Fruit fly (Drosophila melanogaster): Measurements from ENCODE around the gene gish.

Gene gish

dm6 chr3R:16334329-16334728, 62.1 kb downstream of the gish start (continued):
- TF ChIP-seq ss (GFP tag; optimal IDR thresholded peaks at IDR 0.05) (peak; percentile 89 to 94), CG11762 (GFP tag; optimal IDR thresholded peaks at IDR 0.05; ENCODE audit: insufficient read depth) (no peak), CG31627 (GFP tag; optimal IDR thresholded peaks at IDR 0.05) (no peak), CG3919 (GFP tag; optimal IDR thresholded peaks at IDR 0.05) (no peak)

dm6 chr3R:16334797-16335196, 62.5 kb downstream of the gish start:
- TF ChIP-seq Eip93F (GFP tag; optimal IDR thresholded peaks at IDR 0.05), result no peak
- no peak for TF ChIP-seq CG34406 (GFP tag; optimal IDR thresholded peaks at IDR 0.05)
- TF ChIP-seq Sox15 (GFP tag; optimal IDR thresholded peaks at IDR 0.05), result no peak
- no peak for TF ChIP-seq fkh (GFP tag; optimal IDR thresholded peaks at IDR 0.05)
- peak; percentile 10 for TF ChIP-seq Eip78C (GFP tag)
- TF ChIP-seq CG10669 (GFP tag; optimal IDR thresholded peaks at IDR 0.05), result no peak

- no peak for TF ChIP-seq CG8319 (GFP tag; optimal IDR thresholded peaks at IDR 0.05)
- TF ChIP-seq CG32006 (GFP tag; optimal IDR thresholded peaks at IDR 0.05), result no peak
- no peak for TF ChIP-seq CG10631 (GFP tag; optimal IDR thresholded peaks at IDR 0.05)
- TF ChIP-seq CG1621 (tag; optimal IDR thresholded peaks at IDR 0.05), result no peak
- TF ChIP-seq fkh (GFP tag; optimal IDR thresholded peaks at IDR 0.05), result no peak
- no peak for TF ChIP-seq CG31627 (GFP tag; optimal IDR thresholded peaks at IDR 0.05)
- no peak for TF ChIP-seq Sox102F (GFP tag; optimal IDR thresholded peaks at IDR 0.05)
- TF ChIP-seq CG6163 (GFP tag; IDR thresholded peaks at IDR 0.05), result 0 out of 3 replicates have a peak, but pooled peaks have one; percentile 10
- TF ChIP-seq spab (GFP tag; optimal IDR thresholded peaks at IDR 0.05), result no peak
- no peak for TF ChIP-seq esn (GFP tag; optimal IDR thresholded peaks at IDR 0.05)
- TF ChIP-seq Blimp-1 (GFP tag; optimal IDR thresholded peaks at IDR 0.05), result no peak
- peak in 1 of 2 experiments; percentile 28 for TF ChIP-seq ss (GFP tag; optimal IDR thresholded peaks at IDR 0.05)
- 0 out of 3 replicates have a peak, but pooled peaks have one; percentile 20 for TF ChIP-seq eg (GFP tag; IDR thresholded peaks at IDR 0.05)
- peak; percentile 43 for TF ChIP-seq CG6276 (GFP tag; optimal IDR thresholded peaks at IDR 0.05)
- TF ChIP-seq CG6854 (GFP tag; optimal IDR thresholded peaks at IDR 0.05), result no peak
- TF ChIP-seq CG3032 (tag; optimal IDR thresholded peaks at IDR 0.05), result no peak
- TF ChIP-seq Eip78C (GFP tag), result peak; percentile 22
- no peak for TF ChIP-seq Ets96B (tag; optimal IDR thresholded peaks at IDR 0.05)
- TF ChIP-seq Gug (GFP tag; IDR thresholded peaks at IDR 0.05), result peak; percentile 10; the same call in 1 of the 2 replicates
Observed at dm6 chr3R:16335438-16336073, 63.3 kb downstream of the gish start.

dm6 chr3R:16336327-16337052, 64.2 kb downstream of the gish start:
- TF ChIP-seq CG4318 (GFP tag; optimal IDR thresholded peaks at IDR 0.05) (peak; percentile 70), topi (GFP tag; optimal IDR thresholded peaks at IDR 0.05) (peak; percentile 56), CG31627 (GFP tag; optimal IDR thresholded peaks at IDR 0.05) (peak; percentile 46), fd59A (GFP tag; optimal IDR thresholded peaks at IDR 0.05) (no peak), lz (GFP tag; optimal IDR thresholded peaks at IDR 0.05) (peak; percentile 62), CG10669 (GFP tag; optimal IDR thresholded peaks at IDR 0.05) (peak; percentile 4), CG8319 (GFP tag; optimal IDR thresholded peaks at IDR 0.05) (no peak), fkh (GFP tag; optimal IDR thresholded peaks at IDR 0.05) (peak; percentile 22), CG6854 (GFP tag; optimal IDR thresholded peaks at IDR 0.05) (no peak), CG8632 (GFP tag; optimal IDR thresholded peaks at IDR 0.05) (no peak), net (GFP tag; optimal IDR thresholded peaks at IDR 0.05) (peak; percentile 45), CG15336 (GFP tag; IDR thresholded peaks at IDR 0.05) (peak; percentile 51; the same call in 1 of the 2 replicates), CG34406 (GFP tag; optimal IDR thresholded peaks at IDR 0.05) (peak; percentile 28), OdsH (GFP tag; optimal IDR thresholded peaks at IDR 0.05) (peak; percentile 64), acj6 (GFP tag; optimal IDR thresholded peaks at IDR 0.05) (peak; percentile 15), CG7368 (GFP tag; optimal IDR thresholded peaks at IDR 0.05) (no peak), dac (GFP tag; optimal IDR thresholded peaks at IDR 0.05) (peak; percentile 77), pdm3 (GFP tag; optimal IDR thresholded peaks at IDR 0.05) (peak; percentile 53), Eip75B (GFP tag; optimal IDR thresholded peaks at IDR 0.05) (peak; percentile 28), CG11762 (GFP tag; optimal IDR thresholded peaks at IDR 0.05; ENCODE audit: insufficient read depth) (peak; percentile 27), Eip93F (GFP tag; optimal IDR thresholded peaks at IDR 0.05) (no peak), CG8119 (GFP tag; IDR thresholded peaks at IDR 0.05) (peak; percentile 55; the same call in 2 of the 3 replicates), CG10631 (GFP tag; optimal IDR thresholded peaks at IDR 0.05) (peak; percentile 38), Met (GFP tag; optimal IDR thresholded peaks at IDR 0.05) (peak; percentile 70), Hr4 (GFP tag; optimal IDR thresholded peaks at IDR 0.05) (peak; percentile 83), Smox (GFP tag; optimal IDR thresholded peaks at IDR 0.05) (peak; percentile 57), CG11902 (GFP tag; optimal IDR thresholded peaks at IDR 0.05) (no peak)
